Fruit fly (Drosophila melanogaster): Measurements from ENCODE around the gene CG42740.

Gene CG42740

DNA sequence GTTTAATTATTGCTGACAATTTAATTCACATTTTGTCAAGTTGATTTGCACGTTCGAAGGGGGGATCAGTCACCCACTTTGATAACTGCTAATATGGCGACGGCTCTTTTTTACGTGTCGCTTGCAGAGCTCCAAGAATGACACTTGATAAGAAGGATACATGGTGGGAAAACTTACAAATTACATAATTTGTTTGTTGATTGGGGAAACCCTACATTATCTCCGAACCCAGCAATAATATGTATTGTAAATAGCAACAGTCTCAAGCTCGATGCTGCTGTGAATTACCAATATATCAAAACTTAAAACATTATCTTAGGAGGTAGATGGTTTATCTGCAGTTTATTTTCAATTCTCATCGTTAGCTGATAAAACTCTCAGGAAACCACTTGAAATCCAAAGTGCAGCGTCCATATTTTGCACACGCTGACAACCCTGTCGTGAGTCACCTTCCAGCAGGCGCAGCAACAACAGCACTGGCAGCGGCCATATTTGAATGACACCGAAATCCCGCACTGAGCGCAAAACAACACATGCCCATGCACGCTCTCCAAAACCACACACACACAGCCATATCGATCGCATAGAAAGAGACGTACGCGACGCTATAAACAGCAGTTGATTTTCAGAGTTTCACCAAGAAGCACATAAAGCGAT is 34.4 kb downstream of the CG42740 start (continued):
- TF ChIP-seq zfh1 (GFP tag; IDR thresholded peaks at IDR 0.05) (peak; percentile 87), Trl (optimal IDR thresholded peaks at IDR 0.05) (peak in 1 of 2 experiments; percentile 72), Trl (GFP tag; optimal IDR thresholded peaks at IDR 0.05) (peak; percentile 97), Hand (GFP tag; optimal IDR thresholded peaks at IDR 0.05) (peak; percentile 94), Sox100B (GFP tag; optimal IDR thresholded peaks at IDR 0.05) (peak; percentile 99), phol (tag; optimal IDR thresholded peaks at IDR 0.05) (peak; percentile 92), CG4424 (GFP tag; optimal IDR thresholded peaks at IDR 0.05) (peak; percentile 98), bcd (GFP tag; optimal IDR thresholded peaks at IDR 0.05) (peak; percentile 98), CG4328 (GFP tag; optimal IDR thresholded peaks at IDR 0.05) (peak; percentile 98), hb (GFP tag; IDR thresholded peaks at IDR 0.05; ENCODE audit: partially characterized antibody) (no peak), Atf-2 (GFP tag; optimal IDR thresholded peaks at IDR 0.05) (peak; percentile 99), amos (GFP tag; IDR thresholded peaks at IDR 0.05; ENCODE audit: partially characterized antibody) (no peak; the same call in 1 of the 2 replicates), CG42726 (GFP tag; IDR thresholded peaks at IDR 0.05; ENCODE audit: partially characterized antibody) (0 out of 2 replicates have a peak, but pooled peaks have one; percentile 21), CG33213 (GFP tag; optimal IDR thresholded peaks at IDR 0.05) (peak; percentile 94), CG10979 (tag; optimal IDR thresholded peaks at IDR 0.05) (peak; percentile 94), CG4282 (GFP tag; optimal IDR thresholded peaks at IDR 0.05) (peak; percentile 88), Atf6 (GFP tag; IDR thresholded peaks at IDR 0.05) (peak; percentile 82), CG10543 (GFP tag; optimal IDR thresholded peaks at IDR 0.05) (peak; percentile 98), Lpt (GFP tag; optimal IDR thresholded peaks at IDR 0.05) (no peak), pros (GFP tag; optimal IDR thresholded peaks at IDR 0.05) (no peak), unc-4 (GFP tag; IDR thresholded peaks at IDR 0.05; ENCODE audit: partially characterized antibody) (no peak), btn (GFP tag; optimal IDR thresholded peaks at IDR 0.05) (peak; percentile 93), Rx (GFP tag; IDR thresholded peaks at IDR 0.05) (peak; percentile 83), CG8388 (GFP tag; optimal IDR thresholded peaks at IDR 0.05) (peak; percentile 92), Ptx1 (GFP tag; IDR thresholded peaks at IDR 0.05) (peak; percentile 91), cato (GFP tag; optimal IDR thresholded peaks at IDR 0.05; ENCODE audit: borderline replicate concordance) (peak; percentile 96), ase (GFP tag; IDR thresholded peaks at IDR 0.05) (peak; percentile 78), Aef1 (GFP tag; IDR thresholded peaks at IDR 0.05) (peak; percentile 91), CG6813 (GFP tag; optimal IDR thresholded peaks at IDR 0.05) (peak; percentile 91), CG7357 (GFP tag; IDR thresholded peaks at IDR 0.05) (peak; percentile 83), rib (GFP tag; IDR thresholded peaks at IDR 0.05) (peak; percentile 73), CG6654 (GFP tag; optimal IDR thresholded peaks at IDR 0.05) (peak; percentile 90), BtbVII (GFP tag; optimal IDR thresholded peaks at IDR 0.05) (peak; percentile 94), tup (GFP tag; optimal IDR thresholded peaks at IDR 0.05) (peak; percentile 89), CG17912 (GFP tag; optimal IDR thresholded peaks at IDR 0.05) (peak; percentile 64), CG8290 (GFP tag; optimal IDR thresholded peaks at IDR 0.05) (peak; percentile 91), CG8290 (tag; optimal IDR thresholded peaks at IDR 0.05) (peak; percentile 93 to 95), scrt (GFP tag; optimal IDR thresholded peaks at IDR 0.05) (peak; percentile 88), caup (GFP tag; optimal IDR thresholded peaks at IDR 0.05; ENCODE audit: severe bottlenecking) (peak; percentile 96), chn (GFP tag; optimal IDR thresholded peaks at IDR 0.05) (peak; percentile 96), lov (optimal IDR thresholded peaks at IDR 0.05) (no peak), lov (GFP tag; IDR thresholded peaks at IDR 0.05) (peak; percentile 86), NC2α (GFP tag; optimal IDR thresholded peaks at IDR 0.05) (peak; percentile 97), ATbp (GFP tag; optimal IDR thresholded peaks at IDR 0.05) (peak; percentile 91), crp (GFP tag; optimal IDR thresholded peaks at IDR 0.05) (peak; percentile 26 to 77), CG12299 (tag; optimal IDR thresholded peaks at IDR 0.05) (peak; percentile 71), pita (GFP tag; optimal IDR thresholded peaks at IDR 0.05) (no peak), ci (GFP tag; IDR thresholded peaks at IDR 0.05) (peak; percentile 87), CG11093 (GFP tag; IDR thresholded peaks at IDR 0.05) (peak; percentile 93), sr (GFP tag; IDR thresholded peaks at IDR 0.05) (peak; percentile 42; the same call in 1 of the 3 replicates)

Data from whole organism, embryonic.